Fruit fly (Drosophila melanogaster) whole organism, embryonic: Measurements from ENCODE around the gene Tis11.

Source experiments
- CG10147 ChIP-seq: fragments of 200-800 bp; sonication (Bioruptor generic); optimal IDR thresholded peaks from 2 replicates; lab custom pipeline; 2019; ENCODE audit warnings: missing biosample characterization, mild to moderate bottlenecking, missing genetic modification characterization, moderate library complexity
- CG10267 ChIP-seq: fragments of 200-800 bp; sonication (Bioruptor generic); optimal IDR thresholded peaks from 2 replicates; lab custom pipeline; 2018; ENCODE audit warnings: missing biosample characterization, mild to moderate bottlenecking, missing genetic modification characterization, moderate library complexity
- CG12659 ChIP-seq: fragments of 200-800 bp; sonication (Bioruptor generic); optimal IDR thresholded peaks from 3 replicates; lab custom pipeline; 2017; ENCODE audit warnings: mild to moderate bottlenecking, missing biosample characterization, missing genetic modification reagents, missing genetic modification characterization
- CG12769 ChIP-seq: fragments of 200-800 bp; sonication (Bioruptor generic); optimal IDR thresholded peaks from 2 replicates; lab custom pipeline; 2019; ENCODE audit warnings: missing biosample characterization, mild to moderate bottlenecking, missing genetic modification characterization, moderate library complexity
- CG16815 ChIP-seq: fragments of 200-800 bp; sonication (Bioruptor generic); optimal IDR thresholded peaks from 3 replicates; lab custom pipeline; 2017; ENCODE audit warnings: missing biosample characterization, mild to moderate bottlenecking, missing genetic modification characterization
- CG17802 ChIP-seq: fragments of 200-800 bp; sonication (Bioruptor generic); optimal IDR thresholded peaks from 2 replicates; lab custom pipeline; 2018; ENCODE audit warnings: missing biosample characterization, mild to moderate bottlenecking, missing genetic modification characterization, moderate library complexity
- CG33213 ChIP-seq: fragments of 200-800 bp; sonication (Bioruptor generic); optimal IDR thresholded peaks from 3 replicates; lab custom pipeline; 2016; ENCODE audit warnings: missing biosample characterization, missing genetic modification characterization
- CG3407 ChIP-seq: fragments of 200-800 bp; sonication (Bioruptor generic); optimal IDR thresholded peaks from 2 replicates; lab custom pipeline; 2018; ENCODE audit warnings: missing biosample characterization, mild to moderate bottlenecking, missing genetic modification characterization
- CG3995 ChIP-seq: fragments of 200-800 bp; sonication (Bioruptor generic); optimal IDR thresholded peaks from 3 replicates; lab custom pipeline; 2016; ENCODE audit warnings: missing biosample characterization, missing genetic modification characterization
- CG4617 ChIP-seq: fragments of 200-800 bp; sonication (Bioruptor generic); optimal IDR thresholded peaks from 3 replicates; lab custom pipeline; 2016; ENCODE audit warnings: missing biosample characterization, missing genetic modification characterization, borderline replicate concordance
- CG7786 ChIP-seq: fragments of 200-800 bp; sonication (Bioruptor generic); optimal IDR thresholded peaks from 2 replicates; lab custom pipeline; 2016; ENCODE audit warnings: missing biosample characterization, missing genetic modification characterization
- CG7928 ChIP-seq: fragments of 200-800 bp; sonication (Bioruptor generic); optimal IDR thresholded peaks from 2 replicates; lab custom pipeline; 2017; ENCODE audit warnings: missing biosample characterization, mild to moderate bottlenecking, missing genetic modification characterization
- Camta ChIP-seq: fragments of 200-800 bp; sonication (Bioruptor generic); optimal IDR thresholded peaks from 2 replicates; lab custom pipeline; 2016; ENCODE audit warnings: missing biosample characterization, missing genetic modification characterization
- D19B ChIP-seq: fragments of 200-800 bp; sonication (Bioruptor generic); optimal IDR thresholded peaks from 2 replicates; lab custom pipeline; 2017; ENCODE audit warnings: missing biosample characterization, mild to moderate bottlenecking, missing genetic modification characterization
- Dbx ChIP-seq: fragments of 200-800 bp; sonication (Bioruptor generic); IDR thresholded peaks from 3 replicates; pipeline ENCODE4 v1.3.6; 2022; ENCODE audit warnings: missing biosample characterization, missing genetic modification characterization
- Deaf1 ChIP-seq: fragments of 200-800 bp; optimal IDR thresholded peaks from 3 replicates; lab custom pipeline; 2019; ENCODE audit warnings: missing biosample characterization, mild to moderate bottlenecking, missing genetic modification characterization, moderate library complexity
- Dip2 ChIP-seq: fragments of 200-800 bp; sonication (Bioruptor generic); IDR thresholded peaks from 2 replicates; pipeline ENCODE4 v1.3.6; 2022; ENCODE audit warnings: missing biosample characterization, missing genetic modification characterization
- Drgx ChIP-seq: fragments of 200-800 bp; sonication (Bioruptor generic); IDR thresholded peaks from 2 replicates; pipeline ENCODE4 v1.3.6; 2022; ENCODE audit warnings: missing biosample characterization, missing genetic modification characterization
- Fer2 ChIP-seq: fragments of 200-800 bp; sonication (Bioruptor generic); optimal IDR thresholded peaks from 2 replicates; lab custom pipeline; 2018; ENCODE audit warnings: missing biosample characterization, mild to moderate bottlenecking, missing genetic modification characterization, moderate library complexity
- Fer3 ChIP-seq: fragments of 200-800 bp; sonication (Bioruptor generic); optimal IDR thresholded peaks from 2 replicates; lab custom pipeline; 2018; ENCODE audit warnings: missing biosample characterization, mild to moderate bottlenecking, missing genetic modification characterization, moderate library complexity
- HmgD ChIP-seq: fragments of 200-800 bp; sonication (Bioruptor generic); optimal IDR thresholded peaks from 3 replicates; lab custom pipeline; 2016; ENCODE audit warnings: missing biosample characterization, missing genetic modification characterization
- Hmr ChIP-seq: fragments of 200-800 bp; sonication (Bioruptor generic); optimal IDR thresholded peaks from 3 replicates; lab custom pipeline; 2017; ENCODE audit warnings: mild to moderate bottlenecking, missing biosample characterization, missing genetic modification reagents, missing genetic modification characterization
- Jarid2 ChIP-seq: fragments of 200-800 bp; sonication (Bioruptor generic); optimal IDR thresholded peaks from 3 replicates; lab custom pipeline; 2017; ENCODE audit warnings: mild to moderate bottlenecking, missing biosample characterization, missing genetic modification reagents, missing genetic modification characterization
- MESR4 ChIP-seq: fragments of 200-800 bp; sonication (Bioruptor generic); optimal IDR thresholded peaks from 2 replicates; lab custom pipeline; 2018; ENCODE audit warnings: missing biosample characterization, mild to moderate bottlenecking, missing genetic modification characterization, moderate library complexity
- Pdp1 ChIP-seq, 2 experiments: fragments of 200-800 bp; sonication (Bioruptor generic); optimal IDR thresholded peaks; 3 replicates each; lab custom pipeline; 2016; ENCODE audit warnings: missing biosample characterization in 2 of 2, missing genetic modification characterization in 2 of 2, mild to moderate bottlenecking in 1 of 2, moderate library complexity in 1 of 2
- Stat92E ChIP-seq, 3 experiments: fragments of >200 bp in 2 of 3; fragments of 200-800 bp in 1 of 3; sonication (Bioruptor generic) in 1 of 3; optimal IDR thresholded peaks; 2 replicates each; lab custom pipeline; 2017 to 2019; ENCODE audit warnings: missing biosample characterization in 3 of 3, missing genetic modification characterization in 3 of 3, mild to moderate bottlenecking in 1 of 3, moderate library complexity in 1 of 3
- Taf1 ChIP-seq: fragments of 200-800 bp; sonication (Bioruptor generic); IDR thresholded peaks from 2 replicates; pipeline ENCODE4 v1.3.6; 2022; ENCODE audit warnings: missing biosample characterization, missing genetic modification characterization
- Trl ChIP-seq, 3 experiments: fragments of >200 bp in 2 of 3; fragments of 200-800 bp in 1 of 3; sonication (Bioruptor generic) in 1 of 3; optimal IDR thresholded peaks; 2 replicates in 1 of 3; 3 replicates in 2 of 3; lab custom pipeline; 2016 to 2017; ENCODE audit warnings: missing biosample characterization in 1 of 3, missing genetic modification characterization in 1 of 3
- Usf ChIP-seq: fragments of 200-800 bp; sonication (Bioruptor generic); optimal IDR thresholded peaks from 2 replicates; lab custom pipeline; 2017; ENCODE audit warnings: missing genotype, missing biosample characterization, missing genetic modification characterization
- Xrp1 ChIP-seq: fragments of 200-800 bp; sonication (Bioruptor generic); IDR thresholded peaks from 2 replicates; pipeline ENCODE4 v1.3.6; 2022; ENCODE audit warnings: missing biosample characterization, missing genetic modification characterization
- ase ChIP-seq: fragments of 200-800 bp; sonication (Bioruptor generic); IDR thresholded peaks from 3 replicates; pipeline ENCODE4 v1.3.6; 2022; ENCODE audit warnings: missing biosample characterization, missing genetic modification characterization
- bab2 ChIP-seq: fragments of 200-800 bp; sonication (Bioruptor generic); optimal IDR thresholded peaks from 2 replicates; lab custom pipeline; 2016; ENCODE audit warnings: missing biosample characterization, missing genetic modification characterization
- bowl ChIP-seq: fragments of 200-800 bp; sonication (Bioruptor generic); IDR thresholded peaks from 2 replicates; pipeline ENCODE4 v1.3.6; 2022; ENCODE audit warnings: missing biosample characterization, missing genetic modification characterization
- cwo ChIP-seq: fragments of 200-800 bp; sonication (Bioruptor generic); optimal IDR thresholded peaks from 3 replicates; lab custom pipeline; 2017; ENCODE audit warnings: missing biosample characterization, missing genetic modification characterization, mild to moderate bottlenecking, moderate library complexity, missing genetic modification reagents
- esg ChIP-seq: fragments of 200-800 bp; sonication (Bioruptor generic); conservative IDR thresholded peaks from 2 replicates; pipeline ENCODE4 v1.3.6; 2022; ENCODE audit warnings: missing biosample characterization, missing genetic modification characterization
- ewg ChIP-seq: fragments of 200-800 bp; sonication (Bioruptor generic); optimal IDR thresholded peaks from 3 replicates; lab custom pipeline; 2017; ENCODE audit warnings: mild to moderate bottlenecking, missing biosample characterization, missing genetic modification reagents, missing genetic modification characterization
- fd102C ChIP-seq: fragments of 200-800 bp; sonication (Bioruptor generic); optimal IDR thresholded peaks from 2 replicates; lab custom pipeline; 2018; ENCODE audit warnings: missing biosample characterization, mild to moderate bottlenecking, missing genetic modification characterization, moderate library complexity
- grau ChIP-seq: fragments of 200-800 bp; optimal IDR thresholded peaks from 3 replicates; lab custom pipeline; 2019; ENCODE audit warnings: missing biosample characterization, mild to moderate bottlenecking, missing genetic modification characterization, moderate library complexity
- gro ChIP-seq: fragments of 200-800 bp; sonication (Bioruptor generic); optimal IDR thresholded peaks from 2 replicates; lab custom pipeline; 2016; ENCODE audit warnings: missing biosample characterization, missing genetic modification characterization
- her ChIP-seq: fragments of 200-800 bp; sonication (Bioruptor generic); optimal IDR thresholded peaks from 2 replicates; lab custom pipeline; 2016; ENCODE audit warnings: missing biosample characterization, missing genetic modification characterization
- lola ChIP-seq, 3 experiments: fragments of >200 bp in 2 of 3; fragments of 200-800 bp in 1 of 3; sonication (Bioruptor generic) in 1 of 3; optimal IDR thresholded peaks; 2 replicates each; lab custom pipeline; 2017 to 2019; ENCODE audit warnings: missing biosample characterization in 3 of 3, missing genetic modification characterization in 3 of 3, mild to moderate bottlenecking in 1 of 3, moderate library complexity in 1 of 3
- phol ChIP-seq: fragments of 200-800 bp; sonication (Bioruptor generic); optimal IDR thresholded peaks from 3 replicates; lab custom pipeline; 2018; ENCODE audit warnings: missing biosample characterization, mild to moderate bottlenecking, missing genetic modification characterization, moderate library complexity
- prd ChIP-seq, 3 experiments: fragments of >200 bp in 2 of 3; fragments of 200-800 bp in 1 of 3; sonication (Bioruptor generic) in 1 of 3; optimal IDR thresholded peaks in 2 of 3; IDR thresholded peaks in 1 of 3; 2 replicates in 2 of 3; 3 replicates in 1 of 3; pipeline versions ENCODE4 v1.3.6 to Lab custom; 2017 to 2022; ENCODE audit warnings: missing biosample characterization in 1 of 3, missing genetic modification characterization in 1 of 3
- sens-2 ChIP-seq: fragments of 200-800 bp; sonication (Bioruptor generic); IDR thresholded peaks from 2 replicates; pipeline ENCODE4 v1.3.6; 2022; ENCODE audit warnings: missing biosample characterization, missing genetic modification characterization
- seq ChIP-seq: fragments of 200-800 bp; sonication (Bioruptor generic); IDR thresholded peaks from 2 replicates; pipeline ENCODE4 v1.3.6; 2022; ENCODE audit warnings: missing biosample characterization, missing genetic modification characterization
- sisA ChIP-seq: fragments of 200-800 bp; sonication (Bioruptor generic); IDR thresholded peaks from 2 replicates; pipeline ENCODE4 v1.3.6; 2022; ENCODE audit warnings: missing biosample characterization, missing genetic modification characterization
- sob ChIP-seq: fragments of 200-800 bp; sonication (Bioruptor generic); IDR thresholded peaks from 2 replicates; pipeline ENCODE4 v1.3.6; 2022; ENCODE audit warnings: missing biosample characterization, missing genetic modification characterization
- sug ChIP-seq: fragments of 200-800 bp; optimal IDR thresholded peaks from 2 replicates; lab custom pipeline; 2019; ENCODE audit warnings: missing biosample characterization, mild to moderate bottlenecking, missing genetic modification characterization, moderate library complexity
- z ChIP-seq: fragments of 200-800 bp; sonication (Bioruptor generic); IDR thresholded peaks from 3 replicates; pipeline ENCODE4 v1.3.6; 2022; ENCODE audit warnings: missing biosample characterization, missing genetic modification characterization

The Tis11 gene

DNA sequence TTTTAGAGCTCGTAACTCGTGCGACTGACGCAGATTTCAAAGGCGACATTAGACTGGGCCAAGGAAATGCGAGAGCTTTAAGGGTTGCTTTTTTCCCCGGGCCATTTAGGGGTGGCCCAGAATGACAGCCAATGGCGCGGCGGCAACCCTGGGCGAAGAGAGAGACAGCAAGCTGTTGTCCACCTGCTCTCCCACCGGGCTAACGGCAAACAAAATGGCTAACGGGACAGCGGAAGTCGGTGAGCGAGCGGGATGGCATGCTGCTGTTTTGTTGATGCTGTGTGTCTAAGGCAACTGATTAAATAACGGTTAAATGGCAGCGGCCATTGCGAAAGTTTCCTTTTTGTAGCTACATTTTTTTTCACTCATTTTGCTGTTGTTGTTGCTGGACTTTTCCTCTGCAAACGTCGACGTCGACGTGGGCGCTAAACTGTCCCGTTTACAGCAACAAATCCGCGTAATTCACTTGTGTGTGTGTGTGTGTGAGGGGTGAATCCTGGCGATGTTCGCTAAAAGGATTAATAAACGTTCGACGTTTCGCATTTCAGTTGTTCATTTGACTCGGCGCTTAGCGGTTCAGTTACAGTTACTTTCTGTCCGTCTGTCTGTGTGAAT is 43.4 kb upstream of the Tis11 start, which contains the start of gene CG11085 (continued):
- TF ChIP-seq CG7928, result no peak
- TF ChIP-seq CG4617, result no peak
- no peak for TF ChIP-seq CG12769
- peak; percentile 25 for TF ChIP-seq Jarid2
- 0 out of 3 replicates have a peak, but pooled peaks have one; percentile 17 for TF ChIP-seq ase (GFP tag; lab: Robert Waterston, UW)
- TF ChIP-seq CG16815 (GFP tag; lab: Kevin White, UChicago), result no peak
- no peak for TF ChIP-seq D19B
- peak; percentile 18 for TF ChIP-seq ewg (GFP tag; lab: Kevin White, UChicago)
- TF ChIP-seq Camta (GFP tag; lab: Kevin White, UChicago), result no peak
- TF ChIP-seq Fer3 (tag; lab: Kevin White, UChicago), result no peak
- TF ChIP-seq HmgD (GFP tag; lab: Kevin White, UChicago), result no peak
- TF ChIP-seq sens-2, result no peak
- no peak for TF ChIP-seq cwo
- TF ChIP-seq prd (optimal IDR thresholded peaks at IDR 0.05; lab: Kevin White, UChicago), result no peak
- TF ChIP-seq prd (GFP tag; IDR thresholded peaks at IDR 0.05; lab: Robert Waterston, UW), result no peak
- no peak for TF ChIP-seq CG12659 (GFP tag; lab: Kevin White, UChicago)
- TF ChIP-seq MESR4 (GFP tag; lab: Kevin White, UChicago), result no peak
- TF ChIP-seq Taf1 (GFP tag; lab: Robert Waterston, UW), result no peak
- TF ChIP-seq Xrp1 (GFP tag; lab: Robert Waterston, UW), result no peak
- no peak for TF ChIP-seq z (GFP tag; lab: Robert Waterston, UW)
- no peak for TF ChIP-seq Fer2 (tag; lab: Kevin White, UChicago)
- TF ChIP-seq her (GFP tag; lab: Kevin White, UChicago), result no peak
- no peak for TF ChIP-seq CG3407 (GFP tag; lab: Kevin White, UChicago)
- no peak for TF ChIP-seq Dip2 (GFP tag; lab: Robert Waterston, UW)
- TF ChIP-seq Dbx (GFP tag; lab: Robert Waterston, UW), result 0 out of 3 replicates have a peak, but pooled peaks have one; percentile 11
- no peak for TF ChIP-seq sug (tag; lab: Kevin White, UChicago)
- no peak for TF ChIP-seq CG7786 (GFP tag; lab: Kevin White, UChicago)
- no peak for TF ChIP-seq CG17802
- no peak for TF ChIP-seq CG3995 (GFP tag; lab: Kevin White, UChicago)
- no peak for TF ChIP-seq CG10267 (tag; lab: Kevin White, UChicago)
- no peak for TF ChIP-seq esg (GFP tag; lab: Robert Waterston, UW)
- TF ChIP-seq gro, result no peak
- TF ChIP-seq fd102C (GFP tag; lab: Kevin White, UChicago), result no peak
- TF ChIP-seq lola (GFP tag; optimal IDR thresholded peaks at IDR 0.05; lab: Kevin White, UChicago), result no peak
- TF ChIP-seq Usf, result no peak
- TF ChIP-seq phol (tag; lab: Kevin White, UChicago), result peak; percentile 45
- TF ChIP-seq Trl (optimal IDR thresholded peaks at IDR 0.05; lab: Kevin White, UChicago), result no peak
- TF ChIP-seq Trl (GFP tag; optimal IDR thresholded peaks at IDR 0.05; lab: Kevin White, UChicago), result no peak
- TF ChIP-seq sob (GFP tag; lab: Robert Waterston, UW), result 0 out of 2 replicates have a peak, but pooled peaks have one; percentile 8
- TF ChIP-seq Hmr (GFP tag; lab: Kevin White, UChicago), result no peak
- TF ChIP-seq grau (tag; lab: Kevin White, UChicago), result no peak
- no peak for TF ChIP-seq Stat92E (GFP tag; optimal IDR thresholded peaks at IDR 0.05; lab: Kevin White, UChicago)
- peak; percentile 95 for TF ChIP-seq seq (GFP tag; lab: Robert Waterston, UW)
- TF ChIP-seq CG33213 (GFP tag; lab: Kevin White, UChicago), result no peak
- TF ChIP-seq Drgx (GFP tag; lab: Robert Waterston, UW), result no peak
- no peak for TF ChIP-seq Pdp1 (GFP tag; optimal IDR thresholded peaks at IDR 0.05; lab: Kevin White, UChicago)
- no peak for TF ChIP-seq bowl
- no peak for TF ChIP-seq bab2 (GFP tag; lab: Kevin White, UChicago)
- no peak for TF ChIP-seq Deaf1
- TF ChIP-seq CG10147, result no peak
- no peak for TF ChIP-seq sisA
